Fruit fly (Drosophila melanogaster) whole organism, embryonic: Measurements from ENCODE around the gene cana.

Experiments
- ATbp ChIP-seq: fragments of 200-800 bp; sonication (Bioruptor generic); optimal IDR thresholded peaks from 2 replicates; lab custom pipeline; 2017; ENCODE audit warnings: missing biosample characterization, mild to moderate bottlenecking, missing genetic modification characterization, missing genetic modification reagents
- CG10267 ChIP-seq: fragments of 200-800 bp; sonication (Bioruptor generic); optimal IDR thresholded peaks from 2 replicates; lab custom pipeline; 2018; ENCODE audit warnings: missing biosample characterization, mild to moderate bottlenecking, missing genetic modification characterization, moderate library complexity
- CG10565 ChIP-seq: fragments of 200-800 bp; sonication (Bioruptor generic); optimal IDR thresholded peaks from 3 replicates; lab custom pipeline; 2016; ENCODE audit warnings: missing biosample characterization, mild to moderate bottlenecking, missing genetic modification characterization
- CG11247 ChIP-seq: fragments of 200-800 bp; sonication (Bioruptor generic); IDR thresholded peaks from 2 replicates; pipeline ENCODE4 v1.3.6; 2022; ENCODE audit warnings: missing biosample characterization, missing genetic modification characterization
- CG11504 ChIP-seq: fragments of 200-800 bp; sonication (Bioruptor generic); optimal IDR thresholded peaks from 3 replicates; lab custom pipeline; 2019; ENCODE audit warnings: missing biosample characterization, mild to moderate bottlenecking, missing genetic modification characterization, moderate library complexity
- CG12659 ChIP-seq: fragments of 200-800 bp; sonication (Bioruptor generic); optimal IDR thresholded peaks from 3 replicates; lab custom pipeline; 2017; ENCODE audit warnings: mild to moderate bottlenecking, missing biosample characterization, missing genetic modification reagents, missing genetic modification characterization
- CG13123 ChIP-seq: fragments of 200-800 bp; sonication (Bioruptor generic); optimal IDR thresholded peaks from 2 replicates; lab custom pipeline; 2016; ENCODE audit warnings: missing biosample characterization, missing genetic modification characterization
- CG17186 ChIP-seq: fragments of 200-800 bp; sonication (Bioruptor generic); optimal IDR thresholded peaks from 3 replicates; lab custom pipeline; 2017; ENCODE audit warnings: missing biosample characterization, missing genetic modification reagents, missing genetic modification characterization
- CG17359 ChIP-seq: fragments of 200-800 bp; sonication (Bioruptor generic); optimal IDR thresholded peaks from 3 replicates; lab custom pipeline; 2018; ENCODE audit warnings: missing biosample characterization, mild to moderate bottlenecking, missing genetic modification characterization, moderate library complexity
- CG17912 ChIP-seq: fragments of 200-800 bp; sonication (Bioruptor generic); optimal IDR thresholded peaks from 2 replicates; lab custom pipeline; 2018; ENCODE audit warnings: missing biosample characterization, mild to moderate bottlenecking, missing genetic modification characterization
- CG2116 ChIP-seq: fragments of 200-800 bp; sonication (Bioruptor generic); optimal IDR thresholded peaks from 3 replicates; lab custom pipeline; 2018; ENCODE audit warnings: missing biosample characterization, mild to moderate bottlenecking, missing genetic modification characterization
- CG2129 ChIP-seq: fragments of 200-800 bp; sonication (Bioruptor generic); IDR thresholded peaks from 2 replicates; pipeline ENCODE4 v1.3.6; 2022; ENCODE audit warnings: missing biosample characterization, missing genetic modification characterization; ENCODE audit not compliant: partially characterized antibody
- CG2678 ChIP-seq: fragments of 200-800 bp; sonication (Bioruptor generic); optimal IDR thresholded peaks from 3 replicates; lab custom pipeline; 2019; ENCODE audit warnings: missing biosample characterization, mild to moderate bottlenecking, missing genetic modification characterization, moderate library complexity
- CG30403 ChIP-seq: fragments of 200-800 bp; sonication (Bioruptor generic); optimal IDR thresholded peaks from 3 replicates; lab custom pipeline; 2016; ENCODE audit warnings: missing biosample characterization, missing genetic modification characterization
- CG32532 ChIP-seq: fragments of 200-800 bp; sonication (Bioruptor generic); IDR thresholded peaks from 2 replicates; pipeline ENCODE4 v1.3.6; 2022; ENCODE audit warnings: missing biosample characterization, missing genetic modification characterization
- CG32772 ChIP-seq: fragments of 200-800 bp; sonication (Bioruptor generic); IDR thresholded peaks from 2 replicates; pipeline ENCODE4 v1.3.6; 2022; ENCODE audit warnings: missing biosample characterization, missing genetic modification characterization
- CG4854 ChIP-seq: fragments of 200-800 bp; sonication (Bioruptor generic); optimal IDR thresholded peaks from 2 replicates; lab custom pipeline; 2016; ENCODE audit warnings: missing biosample characterization, missing genetic modification characterization, inconsistent platforms
- CG6683 ChIP-seq: fragments of 200-800 bp; sonication (Bioruptor generic); optimal IDR thresholded peaks from 2 replicates; lab custom pipeline; 2017; ENCODE audit warnings: missing biosample characterization, mild to moderate bottlenecking, missing genetic modification characterization, missing genetic modification reagents
- CG7357 ChIP-seq: fragments of 200-800 bp; sonication (Bioruptor generic); IDR thresholded peaks from 3 replicates; pipeline ENCODE4 v1.3.6; 2022; ENCODE audit warnings: missing biosample characterization, missing genetic modification characterization
- CG7963 ChIP-seq: fragments of 200-800 bp; sonication (Bioruptor generic); IDR thresholded peaks from 3 replicates; pipeline ENCODE4 v1.3.6; 2022; ENCODE audit warnings: missing biosample characterization, missing genetic modification characterization; ENCODE audit not compliant: partially characterized antibody
- Dad ChIP-seq: fragments of 200-800 bp; sonication (Bioruptor generic); optimal IDR thresholded peaks from 3 replicates; lab custom pipeline; 2016; ENCODE audit warnings: missing biosample characterization, missing genetic modification characterization
- Deaf1 ChIP-seq: fragments of 200-800 bp; optimal IDR thresholded peaks from 3 replicates; lab custom pipeline; 2019; ENCODE audit warnings: missing biosample characterization, mild to moderate bottlenecking, missing genetic modification characterization, moderate library complexity
- Fer2 ChIP-seq: fragments of 200-800 bp; sonication (Bioruptor generic); optimal IDR thresholded peaks from 2 replicates; lab custom pipeline; 2018; ENCODE audit warnings: missing biosample characterization, mild to moderate bottlenecking, missing genetic modification characterization, moderate library complexity
- HLHmδ ChIP-seq: fragments of 200-800 bp; sonication (Bioruptor generic); optimal IDR thresholded peaks from 2 replicates; lab custom pipeline; 2018; ENCODE audit warnings: missing biosample characterization, mild to moderate bottlenecking, missing genetic modification characterization, moderate library complexity
- Hr51 ChIP-seq, 2 experiments: fragments of 200-800 bp; sonication (Bioruptor generic); optimal IDR thresholded peaks; 2 replicates in 1 of 2; 3 replicates in 1 of 2; lab custom pipeline; 2016 to 2018; ENCODE audit warnings: missing biosample characterization in 2 of 2, missing genetic modification characterization in 2 of 2, mild to moderate bottlenecking in 1 of 2, moderate library complexity in 1 of 2
- Lpt ChIP-seq: fragments of >200 bp; optimal IDR thresholded peaks from 2 replicates; lab custom pipeline; 2018; ENCODE audit warnings: missing biosample characterization, missing genetic modification characterization
- NC2β ChIP-seq: fragments of 200-800 bp; sonication (Bioruptor generic); optimal IDR thresholded peaks from 2 replicates; lab custom pipeline; 2016; ENCODE audit warnings: missing biosample characterization, missing genetic modification characterization
- Sox102F ChIP-seq: fragments of 200-800 bp; sonication (Bioruptor generic); optimal IDR thresholded peaks from 2 replicates; lab custom pipeline; 2018; ENCODE audit warnings: missing biosample characterization, mild to moderate bottlenecking, missing genetic modification characterization, moderate library complexity
- Trl ChIP-seq, 3 experiments: fragments of >200 bp in 2 of 3; fragments of 200-800 bp in 1 of 3; sonication (Bioruptor generic) in 1 of 3; optimal IDR thresholded peaks; 2 replicates in 1 of 3; 3 replicates in 2 of 3; lab custom pipeline; 2016 to 2017; ENCODE audit warnings: missing biosample characterization in 1 of 3, missing genetic modification characterization in 1 of 3
- Xrp1 ChIP-seq: fragments of 200-800 bp; sonication (Bioruptor generic); IDR thresholded peaks from 2 replicates; pipeline ENCODE4 v1.3.6; 2022; ENCODE audit warnings: missing biosample characterization, missing genetic modification characterization
- ase ChIP-seq: fragments of 200-800 bp; sonication (Bioruptor generic); IDR thresholded peaks from 3 replicates; pipeline ENCODE4 v1.3.6; 2022; ENCODE audit warnings: missing biosample characterization, missing genetic modification characterization
- ato ChIP-seq: fragments of 200-800 bp; sonication (Bioruptor generic); IDR thresholded peaks from 2 replicates; pipeline ENCODE4 v1.3.6; 2022; ENCODE audit warnings: missing biosample characterization, missing genetic modification characterization; ENCODE audit not compliant: partially characterized antibody
- bcd ChIP-seq: fragments of 200-800 bp; sonication (Bioruptor generic); optimal IDR thresholded peaks from 2 replicates; lab custom pipeline; 2017; ENCODE audit warnings: missing biosample characterization, mild to moderate bottlenecking, missing genetic modification characterization
- danr ChIP-seq: fragments of 200-800 bp; sonication (Bioruptor generic); IDR thresholded peaks from 2 replicates; pipeline ENCODE4 v1.3.6; 2022; ENCODE audit warnings: missing biosample characterization, missing genetic modification characterization
- dm ChIP-seq: fragments of 200-800 bp; sonication (Bioruptor generic); optimal IDR thresholded peaks from 3 replicates; lab custom pipeline; 2016; ENCODE audit warnings: missing biosample characterization, missing genetic modification characterization
- dmrt11E ChIP-seq: fragments of 200-800 bp; sonication (Bioruptor generic); optimal IDR thresholded peaks from 3 replicates; lab custom pipeline; 2018; ENCODE audit warnings: missing biosample characterization, mild to moderate bottlenecking, missing genetic modification characterization, moderate library complexity
- ems ChIP-seq: fragments of 200-800 bp; sonication (Bioruptor generic); optimal IDR thresholded peaks from 3 replicates; lab custom pipeline; 2016; ENCODE audit warnings: missing biosample characterization, missing genetic modification characterization
- ewg ChIP-seq: fragments of 200-800 bp; sonication (Bioruptor generic); optimal IDR thresholded peaks from 3 replicates; lab custom pipeline; 2017; ENCODE audit warnings: mild to moderate bottlenecking, missing biosample characterization, missing genetic modification reagents, missing genetic modification characterization
- eyg ChIP-seq: fragments of 200-800 bp; sonication (Bioruptor generic); optimal IDR thresholded peaks from 3 replicates; lab custom pipeline; 2016; ENCODE audit warnings: missing biosample characterization, missing genetic modification characterization
- fd96Cb ChIP-seq: fragments of 200-800 bp; sonication (Bioruptor generic); optimal IDR thresholded peaks from 2 replicates; lab custom pipeline; 2018; ENCODE audit warnings: missing biosample characterization, mild to moderate bottlenecking, missing genetic modification characterization, moderate library complexity
- gcm ChIP-seq: fragments of 200-800 bp; sonication (Bioruptor generic); optimal IDR thresholded peaks from 2 replicates; lab custom pipeline; 2019; ENCODE audit warnings: missing biosample characterization, mild to moderate bottlenecking, missing genetic modification characterization, moderate library complexity
- nmo ChIP-seq: fragments of 200-800 bp; sonication (Bioruptor generic); optimal IDR thresholded peaks from 2 replicates; lab custom pipeline; 2018; ENCODE audit warnings: missing biosample characterization, mild to moderate bottlenecking, missing genetic modification characterization, moderate library complexity
- org-1 ChIP-seq: fragments of 200-800 bp; sonication (Bioruptor generic); optimal IDR thresholded peaks from 2 replicates; lab custom pipeline; 2017; ENCODE audit warnings: missing biosample characterization, missing genetic modification characterization
- pan ChIP-seq, 4 experiments: fragments of >200 bp in 3 of 4; fragments of 200-800 bp in 1 of 4; sonication (Bioruptor generic) in 1 of 4; optimal IDR thresholded peaks in 3 of 4; IDR thresholded peaks in 1 of 4; 2 replicates each; pipeline versions ENCODE4 v1.3.6 to Lab custom; 2017 to 2022; ENCODE audit warnings: missing biosample characterization in 2 of 4, missing genetic modification characterization in 2 of 4, mixed read lengths in 1 of 4
- phol ChIP-seq: fragments of 200-800 bp; sonication (Bioruptor generic); optimal IDR thresholded peaks from 3 replicates; lab custom pipeline; 2018; ENCODE audit warnings: missing biosample characterization, mild to moderate bottlenecking, missing genetic modification characterization, moderate library complexity
- row ChIP-seq: fragments of 200-800 bp; sonication (Bioruptor generic); IDR thresholded peaks from 3 replicates; pipeline ENCODE4 v1.3.6; 2022; ENCODE audit warnings: missing biosample characterization, missing genetic modification characterization
- schlank ChIP-seq: fragments of 200-800 bp; sonication (Bioruptor generic); optimal IDR thresholded peaks from 2 replicates; lab custom pipeline; 2018; ENCODE audit warnings: missing biosample characterization, mild to moderate bottlenecking, missing genetic modification characterization
- ttk ChIP-seq: fragments of 200-800 bp; sonication (Bioruptor generic); IDR thresholded peaks from 2 replicates; pipeline ENCODE4 v2.1.2; 2022; ENCODE audit warnings: missing biosample characterization, missing genetic modification characterization
- z ChIP-seq: fragments of 200-800 bp; sonication (Bioruptor generic); IDR thresholded peaks from 3 replicates; pipeline ENCODE4 v1.3.6; 2022; ENCODE audit warnings: missing biosample characterization, missing genetic modification characterization
- zen ChIP-seq: fragments of 200-800 bp; sonication (Bioruptor generic); optimal IDR thresholded peaks from 3 replicates; lab custom pipeline; 2018; ENCODE audit warnings: missing biosample characterization, mild to moderate bottlenecking, missing genetic modification characterization, moderate library complexity

The cana gene

DNA sequence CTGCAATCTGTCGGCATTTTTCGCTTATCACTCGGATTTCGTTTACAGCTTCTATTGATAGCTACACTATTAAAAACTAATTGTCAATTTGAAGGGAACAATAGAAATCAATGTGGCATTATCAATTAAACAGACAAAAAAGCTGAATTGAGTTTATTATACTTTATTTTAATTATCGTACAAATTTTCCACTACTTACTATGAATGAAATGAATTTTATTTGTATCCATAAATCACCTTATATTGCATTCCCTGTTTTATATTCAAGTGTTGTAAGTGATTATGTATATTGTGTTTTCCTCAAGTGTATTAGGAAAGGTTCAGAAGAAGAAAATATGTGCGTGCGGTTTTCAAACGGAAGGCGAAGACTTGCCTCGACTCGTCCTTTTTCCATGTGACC is 25.7 kb upstream of the cana start (continued):
- no peak for TF ChIP-seq CG4854 (GFP tag; lab: Kevin White, UChicago)
- no peak for TF ChIP-seq CG7963 (GFP tag; lab: Robert Waterston, UW)
- TF ChIP-seq fd96Cb (tag; lab: Kevin White, UChicago), result no peak
- TF ChIP-seq schlank (tag; lab: Kevin White, UChicago), result no peak
- no peak for TF ChIP-seq CG10565 (GFP tag; lab: Kevin White, UChicago)
- 0 out of 3 replicates have a peak, but pooled peaks have one; percentile 21 for TF ChIP-seq row
- no peak for TF ChIP-seq CG2129
- no peak for TF ChIP-seq phol (tag; lab: Kevin White, UChicago)
- TF ChIP-seq nmo (GFP tag; lab: Kevin White, UChicago), result no peak
- no peak for TF ChIP-seq gcm (GFP tag; lab: Kevin White, UChicago)
- TF ChIP-seq ato (GFP tag; lab: Robert Waterston, UW), result no peak
- peak; percentile 21 for TF ChIP-seq CG30403 (GFP tag; lab: Kevin White, UChicago)
- peak; percentile 19 for TF ChIP-seq Sox102F (GFP tag; lab: Kevin White, UChicago)
- no peak for TF ChIP-seq pan (optimal IDR thresholded peaks at IDR 0.05; lab: Kevin White, UChicago)
- TF ChIP-seq pan (GFP tag; optimal IDR thresholded peaks at IDR 0.05 in 1 of 2, IDR thresholded peaks at IDR 0.05 in 1 of 2), result no peak
- TF ChIP-seq ems (GFP tag; lab: Kevin White, UChicago), result no peak
- no peak for TF ChIP-seq CG11247 (GFP tag; lab: Robert Waterston, UW)
- TF ChIP-seq bcd (GFP tag; lab: Kevin White, UChicago), result no peak
- TF ChIP-seq CG2116 (GFP tag; lab: Kevin White, UChicago), result no peak
- no peak for TF ChIP-seq Dad (GFP tag; lab: Kevin White, UChicago)
- TF ChIP-seq dm (GFP tag; lab: Kevin White, UChicago), result no peak
- TF ChIP-seq eyg (GFP tag; lab: Kevin White, UChicago), result no peak
- TF ChIP-seq CG10267 (tag; lab: Kevin White, UChicago), result peak; percentile 9
- peak; percentile 69 for TF ChIP-seq CG11504 (tag; lab: Kevin White, UChicago)
- TF ChIP-seq Deaf1, result peak; percentile 87
- TF ChIP-seq ttk, result no peak
- no peak for TF ChIP-seq CG17912
- no peak for TF ChIP-seq ase (GFP tag; lab: Robert Waterston, UW)
- no peak for TF ChIP-seq Xrp1 (GFP tag; lab: Robert Waterston, UW)
- peak; percentile 18 for TF ChIP-seq org-1 (GFP tag; lab: Kevin White, UChicago)
- TF ChIP-seq CG7357 (GFP tag; lab: Robert Waterston, UW), result no peak
- no peak for TF ChIP-seq CG32772 (GFP tag; lab: Robert Waterston, UW)
- TF ChIP-seq CG2678 (tag; lab: Kevin White, UChicago), result peak; percentile 44
- no peak for TF ChIP-seq CG17186 (GFP tag; lab: Kevin White, UChicago)
- no peak for TF ChIP-seq Fer2 (tag; lab: Kevin White, UChicago)
- no peak for TF ChIP-seq CG6683
- TF ChIP-seq zen (tag; lab: Kevin White, UChicago), result no peak
- TF ChIP-seq NC2β (GFP tag; lab: Kevin White, UChicago), result no peak
- no peak for TF ChIP-seq z (GFP tag; lab: Robert Waterston, UW)
- no peak for TF ChIP-seq ATbp
- peak; percentile 2 for TF ChIP-seq CG12659
- no peak for TF ChIP-seq ewg (GFP tag; lab: Kevin White, UChicago)
- TF ChIP-seq dmrt11E (tag; lab: Kevin White, UChicago), result no peak
- no peak for TF ChIP-seq Lpt (GFP tag; lab: Kevin White, UChicago)
- no peak for TF ChIP-seq danr (GFP tag; lab: Robert Waterston, UW)
- no peak for TF ChIP-seq HLHmδ (GFP tag; lab: Kevin White, UChicago)
- TF ChIP-seq CG32532 (GFP tag; lab: Robert Waterston, UW), result no peak
- no peak for TF ChIP-seq CG17359
- TF ChIP-seq CG13123 (GFP tag; lab: Kevin White, UChicago), result no peak
- TF ChIP-seq Hr51 (GFP tag; optimal IDR thresholded peaks at IDR 0.05; lab: Kevin White, UChicago), result peak in 1 of 2 experiments; percentile 46
- no peak for TF ChIP-seq Trl (optimal IDR thresholded peaks at IDR 0.05; lab: Kevin White, UChicago)
- TF ChIP-seq Trl (GFP tag; optimal IDR thresholded peaks at IDR 0.05; lab: Kevin White, UChicago), result no peak
